Fruit fly (Drosophila melanogaster): ENCODE results near the gene CG34404.

CG34404 gene

dm6 chr3R:15369742-15370141, 2.3 kb upstream of the CG34404 start, which contains the start of gene CG14868 (continued):
- TF ChIP-seq lab (GFP tag; optimal IDR thresholded peaks at IDR 0.05) (no peak), usp (GFP tag; optimal IDR thresholded peaks at IDR 0.05) (no peak), ewg (GFP tag; optimal IDR thresholded peaks at IDR 0.05) (peak; percentile 91), Awh (GFP tag; IDR thresholded peaks at IDR 0.05) (no peak), CG16779 (GFP tag; IDR thresholded peaks at IDR 0.05) (no peak), B-H2 (GFP tag; optimal IDR thresholded peaks at IDR 0.05) (no peak), Adf1 (GFP tag; IDR thresholded peaks at IDR 0.05) (no peak), dimm (GFP tag; IDR thresholded peaks at IDR 0.05) (no peak), H15 (GFP tag; IDR thresholded peaks at IDR 0.05) (no peak)

- peak; percentile 20 for TF ChIP-seq CG13296 (GFP tag; optimal IDR thresholded peaks at IDR 0.05)
- peak; percentile 75 for TF ChIP-seq sens (GFP tag)
- TF ChIP-seq gfzf (GFP tag; optimal IDR thresholded peaks at IDR 0.05), result no peak
- TF ChIP-seq ems (GFP tag; optimal IDR thresholded peaks at IDR 0.05), result peak; percentile 11
- peak; percentile 13 for TF ChIP-seq Meics (GFP tag; optimal IDR thresholded peaks at IDR 0.05)
- peak; percentile 51 for TF ChIP-seq CG14441 (GFP tag; IDR thresholded peaks at IDR 0.05)
- TF ChIP-seq CG1603 (tag; optimal IDR thresholded peaks at IDR 0.05), result peak; percentile 17
- TF ChIP-seq E2f1 (GFP tag; IDR thresholded peaks at IDR 0.05), result 0 out of 2 replicates have a peak, but pooled peaks have one; percentile 21
- peak; percentile 42; the same call in 1 of the 2 replicates for TF ChIP-seq CG32772 (GFP tag; IDR thresholded peaks at IDR 0.05)
- peak; percentile 23 for TF ChIP-seq CG14710 (tag; optimal IDR thresholded peaks at IDR 0.05)
- TF ChIP-seq ttk (GFP tag; IDR thresholded peaks at IDR 0.05), result peak; percentile 18; the same call in 1 of the 2 replicates
- peak; percentile 4 for TF ChIP-seq lilli (GFP tag; optimal IDR thresholded peaks at IDR 0.05)
- peak; percentile 63 for TF ChIP-seq PHDP (tag; optimal IDR thresholded peaks at IDR 0.05)
- TF ChIP-seq ewg (GFP tag; optimal IDR thresholded peaks at IDR 0.05), result peak; percentile 83
- no peak for TF ChIP-seq btn (GFP tag; optimal IDR thresholded peaks at IDR 0.05)
- TF ChIP-seq lov (optimal IDR thresholded peaks at IDR 0.05), result no peak
- TF ChIP-seq lov (GFP tag; IDR thresholded peaks at IDR 0.05), result no peak
- peak; percentile 28 for TF ChIP-seq Xbp1 (GFP tag; optimal IDR thresholded peaks at IDR 0.05)
- TF ChIP-seq prd (optimal IDR thresholded peaks at IDR 0.05), result no peak
- peak; percentile 40; the same call in 2 of the 3 replicates for TF ChIP-seq prd (GFP tag; IDR thresholded peaks at IDR 0.05)
- peak; percentile 45 for TF ChIP-seq CG17359 (tag; optimal IDR thresholded peaks at IDR 0.05)
- TF ChIP-seq ranshi (GFP tag; IDR thresholded peaks at IDR 0.05), result peak; percentile 41; the same call in 1 of the 2 replicates
- no peak for TF ChIP-seq jumu (GFP tag; optimal IDR thresholded peaks at IDR 0.05)
- TF ChIP-seq bsh (GFP tag; optimal IDR thresholded peaks at IDR 0.05), result peak in 1 of 2 experiments; percentile 62
- TF ChIP-seq CG10366 (GFP tag; IDR thresholded peaks at IDR 0.05), result peak; percentile 62
- TF ChIP-seq CG7556 (GFP tag; optimal IDR thresholded peaks at IDR 0.05), result peak; percentile 73
- TF ChIP-seq CG8388 (GFP tag; optimal IDR thresholded peaks at IDR 0.05), result peak; percentile 64
- TF ChIP-seq wek (GFP tag; optimal IDR thresholded peaks at IDR 0.05), result no peak
- no peak for TF ChIP-seq nau (GFP tag; optimal IDR thresholded peaks at IDR 0.05)
- TF ChIP-seq Fer2 (tag; optimal IDR thresholded peaks at IDR 0.05), result no peak
- 0 out of 2 replicates have a peak, but pooled peaks have one; percentile 27 for TF ChIP-seq stc (GFP tag; IDR thresholded peaks at IDR 0.05)
- no peak for TF ChIP-seq CG31224 (GFP tag; IDR thresholded peaks at IDR 0.05)
- TF ChIP-seq al (GFP tag; IDR thresholded peaks at IDR 0.05), result peak; percentile 33; the same call in 1 of the 2 replicates
- TF ChIP-seq CG6689 (GFP tag; IDR thresholded peaks at IDR 0.05), result 0 out of 2 replicates have a peak, but pooled peaks have one; percentile 29
- no peak; the same call in 1 of the 2 replicates for TF ChIP-seq CG31441 (GFP tag; IDR thresholded peaks at IDR 0.05)
- TF ChIP-seq corto (GFP tag; optimal IDR thresholded peaks at IDR 0.05), result no peak
- no peak for TF ChIP-seq Hmx (GFP tag; optimal IDR thresholded peaks at IDR 0.05)
- TF ChIP-seq fru (optimal IDR thresholded peaks at IDR 0.05), result no peak
- peak; percentile 74 for TF ChIP-seq row (GFP tag; IDR thresholded peaks at IDR 0.05)
- TF ChIP-seq nom (GFP tag; optimal IDR thresholded peaks at IDR 0.05), result no peak
- 0 out of 2 replicates have a peak, but pooled peaks have one; percentile 10 for TF ChIP-seq Atf6 (GFP tag; IDR thresholded peaks at IDR 0.05)
- no peak for TF ChIP-seq pan (optimal IDR thresholded peaks at IDR 0.05)
- TF ChIP-seq pan (GFP tag; optimal IDR thresholded peaks at IDR 0.05 in 1 of 2, IDR thresholded peaks at IDR 0.05 in 1 of 2), result peak in 1 of 2 experiments; percentile 65
Measured at dm6 chr3R:15366839-15367238, 626 bp downstream of the CG34404 start.
